Worm (Caenorhabditis elegans): ENCODE measurements around the gene oct-2.

Gene oct-2

ce11 chrX:11299642-11300307 is 46.5 kb upstream of the oct-2 start, which contains the start of the genes snrp-40.1 and F08G12.3 (continued):
- no peak for TF ChIP-seq snpc-1.3 (tag; optimal IDR thresholded peaks at IDR 0.05; ENCODE audit: insufficient read depth)
- no peak for TF ChIP-seq mel-28 (tag; optimal IDR thresholded peaks at IDR 0.05; ENCODE audit: borderline replicate concordance)
- TF ChIP-seq madf-6 (GFP tag; IDR thresholded peaks at IDR 0.05), result peak; percentile 26; the same call in 1 of the 2 replicates
- no peak for TF ChIP-seq sea-2 (GFP tag; IDR thresholded peaks at IDR 0.05)
- no peak for TF ChIP-seq D2030.7 (GFP tag; IDR thresholded peaks at IDR 0.05)
- no peak for TF ChIP-seq ceh-100 (GFP tag; IDR thresholded peaks at IDR 0.05)
- TF ChIP-seq lsl-1 (GFP tag; optimal IDR thresholded peaks at IDR 0.05), result no peak
- TF ChIP-seq let-607 (tag; optimal IDR thresholded peaks at IDR 0.05), result peak; percentile 71 to 76
- TF ChIP-seq xnd-1 (tag; optimal IDR thresholded peaks at IDR 0.05), result no peak
- no peak for TF ChIP-seq lin-26 (GFP tag; IDR thresholded peaks at IDR 0.05)
- TF ChIP-seq ztf-22 (GFP tag; optimal IDR thresholded peaks at IDR 0.05), result no peak
- no peak for TF ChIP-seq B0019.2 (GFP tag; conservative IDR thresholded peaks at IDR 0.05)
- TF ChIP-seq egl-44 (GFP tag; IDR thresholded peaks at IDR 0.05), result peak; percentile 16; the same call in 1 of the 2 replicates
- no peak for TF ChIP-seq F49E8.2 (tag; optimal IDR thresholded peaks at IDR 0.05; ENCODE audit: insufficient read depth)
- no peak for TF ChIP-seq ztf-6 (GFP tag; IDR thresholded peaks at IDR 0.05)
- no peak for TF ChIP-seq lag-1 (GFP tag; IDR thresholded peaks at IDR 0.05)
- TF ChIP-seq T26A5.8 (tag; optimal IDR thresholded peaks at IDR 0.05), result no peak
- TF ChIP-seq hsf-1 (GFP tag; IDR thresholded peaks at IDR 0.05), result no peak
- peak; percentile 29 for TF ChIP-seq atf-7 (tag; optimal IDR thresholded peaks at IDR 0.05)
- TF ChIP-seq zim-3 (tag; optimal IDR thresholded peaks at IDR 0.05), result no peak
- TF ChIP-seq Y79H2A.3 (GFP tag; conservative IDR thresholded peaks at IDR 0.05), result no peak
- TF ChIP-seq hlh-12 (tag; optimal IDR thresholded peaks at IDR 0.05), result no peak
- no peak for TF ChIP-seq ztf-28 (GFP tag; IDR thresholded peaks at IDR 0.05)
- TF ChIP-seq efl-1 (GFP tag; optimal IDR thresholded peaks at IDR 0.05), result no peak
- TF ChIP-seq aptf-2 (GFP tag; conservative IDR thresholded peaks at IDR 0.05), result no peak
- TF ChIP-seq K12H6.12 (tag; optimal IDR thresholded peaks at IDR 0.05), result peak; percentile 84
- TF ChIP-seq ztf-26 (tag; optimal IDR thresholded peaks at IDR 0.05), result no peak
- no peak; the same call in 1 of the 2 replicates for TF ChIP-seq egrh-3 (GFP tag; IDR thresholded peaks at IDR 0.05)
- TF ChIP-seq F22D6.2 (tag; optimal IDR thresholded peaks at IDR 0.05), result no peak
- TF ChIP-seq akir-1 (GFP tag; optimal IDR thresholded peaks at IDR 0.05), result no peak
- no peak for TF ChIP-seq Y53G8AR.9 (GFP tag; conservative IDR thresholded peaks at IDR 0.05)
- peak; percentile 92 for TF ChIP-seq attf-5 (GFP tag; optimal IDR thresholded peaks at IDR 0.05)
- TF ChIP-seq Y67H2A.10 (GFP tag; conservative IDR thresholded peaks at IDR 0.05), result no peak
- no peak for TF ChIP-seq F37B4.10 (GFP tag; IDR thresholded peaks at IDR 0.05)
- TF ChIP-seq pbrm-1 (GFP tag; IDR thresholded peaks at IDR 0.05), result peak; percentile 80
- TF ChIP-seq F57A8.1 (GFP tag; optimal IDR thresholded peaks at IDR 0.05), result no peak
- TF ChIP-seq ceh-40 (GFP tag; IDR thresholded peaks at IDR 0.05), result no peak
- TF ChIP-seq nhr-179 (tag; optimal IDR thresholded peaks at IDR 0.05), result no peak
- TF ChIP-seq F10E7.11 (tag; optimal IDR thresholded peaks at IDR 0.05), result no peak
- TF ChIP-seq F52B5.7 (tag; optimal IDR thresholded peaks at IDR 0.05), result no peak
- no peak for TF ChIP-seq nhr-120 (GFP tag; IDR thresholded peaks at IDR 0.05)
- TF ChIP-seq madf-8 (GFP tag; conservative IDR thresholded peaks at IDR 0.05), result no peak
- TF ChIP-seq aptf-3 (GFP tag; IDR thresholded peaks at IDR 0.05), result no peak
- no peak for TF ChIP-seq hmg-20 (GFP tag; IDR thresholded peaks at IDR 0.05)
- peak; percentile 98 for TF ChIP-seq nhr-80 (tag; optimal IDR thresholded peaks at IDR 0.05)
- no peak for TF ChIP-seq F39B2.1 (GFP tag; IDR thresholded peaks at IDR 0.05)
- TF ChIP-seq F55B11.4 (tag; optimal IDR thresholded peaks at IDR 0.05; ENCODE audit: borderline replicate concordance, insufficient read depth), result no peak
- TF ChIP-seq tbp1 (GFP tag; optimal IDR thresholded peaks at IDR 0.05), result no peak
